Fruit fly (Drosophila melanogaster): ENCODE measurements around the gene Drsl4.

Drsl4 gene

dm6 chr3L:3336368-3337164, 21.1 kb downstream of the Drsl4 start, which contains the start of the genes Drsl6 and kst:
Drsl6 (minus strand) TSS chr3L:3336418.
kst (plus strand) TSS chr3L:3336860.
- TF ChIP-seq Eip78C (GFP tag) (peak; percentile 56), salr (GFP tag; optimal IDR thresholded peaks at IDR 0.05) (peak in 1 of 2 experiments; percentile 14), vri (GFP tag; optimal IDR thresholded peaks at IDR 0.05) (peak; percentile 62), CG3032 (tag; optimal IDR thresholded peaks at IDR 0.05) (peak; percentile 53), CG6163 (GFP tag; IDR thresholded peaks at IDR 0.05) (peak; percentile 74), CG1621 (tag; optimal IDR thresholded peaks at IDR 0.05) (peak; percentile 75), ss (GFP tag; optimal IDR thresholded peaks at IDR 0.05) (peak; percentile 54), fd59A (GFP tag; optimal IDR thresholded peaks at IDR 0.05) (no peak), eg (GFP tag; IDR thresholded peaks at IDR 0.05) (peak; percentile 85), CG6808 (GFP tag; optimal IDR thresholded peaks at IDR 0.05) (peak; percentile 28), fkh (GFP tag; optimal IDR thresholded peaks at IDR 0.05) (peak; percentile 92), Eip75B (GFP tag; optimal IDR thresholded peaks at IDR 0.05) (no peak), CG8119 (GFP tag; IDR thresholded peaks at IDR 0.05) (peak; percentile 44; the same call in 2 of the 3 replicates), topi (GFP tag; optimal IDR thresholded peaks at IDR 0.05) (peak; percentile 8), CG15336 (GFP tag; IDR thresholded peaks at IDR 0.05) (peak; percentile 50), CG9139 (GFP tag; optimal IDR thresholded peaks at IDR 0.05) (peak; percentile 11), esn (GFP tag; optimal IDR thresholded peaks at IDR 0.05) (peak; percentile 35), CG8319 (GFP tag; optimal IDR thresholded peaks at IDR 0.05) (no peak), CG10631 (GFP tag; optimal IDR thresholded peaks at IDR 0.05) (no peak), Sox14 (GFP tag; optimal IDR thresholded peaks at IDR 0.05) (peak; percentile 14)

- TF ChIP-seq CG10631 (GFP tag; optimal IDR thresholded peaks at IDR 0.05) (no peak), vri (GFP tag; optimal IDR thresholded peaks at IDR 0.05) (peak; percentile 22)
These were observed 22.0 kb downstream of the Drsl4 start for dm6 chr3L:3337345-3337928.

dm6 chr3L:3338028-3338855, 22.8 kb downstream of the Drsl4 start:
- TF ChIP-seq Eip78C (GFP tag) (peak; percentile 61), CG4318 (GFP tag; optimal IDR thresholded peaks at IDR 0.05) (no peak), CG6163 (GFP tag; IDR thresholded peaks at IDR 0.05) (no peak), cyc (GFP tag; optimal IDR thresholded peaks at IDR 0.05) (no peak), Ets21C (GFP tag; optimal IDR thresholded peaks at IDR 0.05) (no peak), ss (GFP tag; optimal IDR thresholded peaks at IDR 0.05) (peak; percentile 67 to 96), CG1621 (tag; optimal IDR thresholded peaks at IDR 0.05) (no peak), CG15336 (GFP tag; IDR thresholded peaks at IDR 0.05) (no peak), CG16779 (tag; optimal IDR thresholded peaks at IDR 0.05) (no peak), CG9139 (GFP tag; optimal IDR thresholded peaks at IDR 0.05) (no peak), salr (GFP tag; optimal IDR thresholded peaks at IDR 0.05) (peak in 1 of 2 experiments; percentile 2), Smox (GFP tag; optimal IDR thresholded peaks at IDR 0.05) (no peak), Sox15 (GFP tag; optimal IDR thresholded peaks at IDR 0.05) (no peak), fd85E (GFP tag; optimal IDR thresholded peaks at IDR 0.05) (no peak), dsx (GFP tag; optimal IDR thresholded peaks at IDR 0.05; ENCODE audit: poor library complexity, severe bottlenecking) (peak; percentile 33), eg (GFP tag; IDR thresholded peaks at IDR 0.05) (no peak), CG11294 (GFP tag; IDR thresholded peaks at IDR 0.05) (no peak), OdsH (GFP tag; optimal IDR thresholded peaks at IDR 0.05) (no peak), CG10669 (GFP tag; optimal IDR thresholded peaks at IDR 0.05) (peak; percentile 53), Hr39 (GFP tag; optimal IDR thresholded peaks at IDR 0.05) (no peak), topi (GFP tag; optimal IDR thresholded peaks at IDR 0.05) (no peak), Blimp-1 (GFP tag; optimal IDR thresholded peaks at IDR 0.05) (no peak), esn (GFP tag; optimal IDR thresholded peaks at IDR 0.05) (no peak), fd59A (GFP tag; optimal IDR thresholded peaks at IDR 0.05) (peak; percentile 56), CG6808 (GFP tag; optimal IDR thresholded peaks at IDR 0.05) (peak; percentile 65), svp (GFP tag) (peak; percentile 83), CG34406 (GFP tag; optimal IDR thresholded peaks at IDR 0.05) (no peak), lz (GFP tag; optimal IDR thresholded peaks at IDR 0.05) (no peak), CG10631 (GFP tag; optimal IDR thresholded peaks at IDR 0.05) (peak; percentile 32), CG31627 (GFP tag; optimal IDR thresholded peaks at IDR 0.05) (no peak), spab (GFP tag; optimal IDR thresholded peaks at IDR 0.05) (peak; percentile 43), Hr4 (GFP tag; optimal IDR thresholded peaks at IDR 0.05) (no peak), Eip75B (GFP tag; optimal IDR thresholded peaks at IDR 0.05) (no peak), Eip93F (GFP tag; optimal IDR thresholded peaks at IDR 0.05) (no peak), Hr38 (GFP tag; optimal IDR thresholded peaks at IDR 0.05) (no peak)

Data from whole organism, prepupa.